Fruit fly (Drosophila melanogaster): ENCODE results near the gene CG42717.

The CG42717 gene

dm6 chr3L:16051719-16052122 is 18.7 kb upstream of the CG42717 start, which contains the start of gene Mbs:
TSS of gene Mbs (plus strand) at chr3L:16051959.
- TF ChIP-seq CG8924 (tag; optimal IDR thresholded peaks at IDR 0.05) (peak; percentile 5), MESR4 (GFP tag; optimal IDR thresholded peaks at IDR 0.05) (peak; percentile 62), CG42726 (GFP tag; IDR thresholded peaks at IDR 0.05; ENCODE audit: partially characterized antibody) (peak; percentile 54; the same call in 1 of the 2 replicates), sob (GFP tag; IDR thresholded peaks at IDR 0.05) (peak; percentile 34; the same call in 1 of the 2 replicates), Myb (GFP tag; optimal IDR thresholded peaks at IDR 0.05) (no peak), Doc3 (GFP tag; IDR thresholded peaks at IDR 0.05; ENCODE audit: partially characterized antibody) (peak; percentile 37; the same call in 2 of the 3 replicates), Nf-YC (tag; optimal IDR thresholded peaks at IDR 0.05) (peak; percentile 31), pan (optimal IDR thresholded peaks at IDR 0.05) (no peak), pan (GFP tag; optimal IDR thresholded peaks at IDR 0.05 in 1 of 2, IDR thresholded peaks at IDR 0.05 in 1 of 2) (peak in 1 of 2 experiments; percentile 28), HLH54F (GFP tag; optimal IDR thresholded peaks at IDR 0.05) (no peak), unpg (GFP tag; optimal IDR thresholded peaks at IDR 0.05) (peak; percentile 2), CG17385 (GFP tag; optimal IDR thresholded peaks at IDR 0.05) (no peak), CG8290 (GFP tag; optimal IDR thresholded peaks at IDR 0.05) (peak; percentile 20), CG8290 (tag; optimal IDR thresholded peaks at IDR 0.05) (peak; percentile 23 to 69), CG10654 (GFP tag; optimal IDR thresholded peaks at IDR 0.05) (no peak), PHDP (tag; optimal IDR thresholded peaks at IDR 0.05) (peak; percentile 7), Dll (GFP tag; IDR thresholded peaks at IDR 0.05; ENCODE audit: partially characterized antibody) (peak; percentile 10; the same call in 3 of the 4 replicates), bsh (GFP tag; optimal IDR thresholded peaks at IDR 0.05) (peak in 1 of 2 experiments; percentile 22), H15 (GFP tag; IDR thresholded peaks at IDR 0.05) (no peak), Sin3A (optimal IDR thresholded peaks at IDR 0.05) (peak; percentile 27), CG6765 (GFP tag; optimal IDR thresholded peaks at IDR 0.05) (peak; percentile 55), aop (GFP tag; IDR thresholded peaks at IDR 0.05) (no peak), yki (optimal IDR thresholded peaks at IDR 0.05) (no peak), pfk (GFP tag; optimal IDR thresholded peaks at IDR 0.05) (peak; percentile 32), lov (optimal IDR thresholded peaks at IDR 0.05) (no peak), lov (GFP tag; IDR thresholded peaks at IDR 0.05) (no peak), fd3F (GFP tag; optimal IDR thresholded peaks at IDR 0.05) (no peak), eve (GFP tag; optimal IDR thresholded peaks at IDR 0.05) (peak in 1 of 2 experiments; percentile 39), lilli (GFP tag; optimal IDR thresholded peaks at IDR 0.05) (peak; percentile 22), dmrt11E (tag; optimal IDR thresholded peaks at IDR 0.05) (no peak), CG12659 (GFP tag; optimal IDR thresholded peaks at IDR 0.05) (peak; percentile 58), CG1603 (tag; optimal IDR thresholded peaks at IDR 0.05) (peak; percentile 72), sens (GFP tag) (peak; percentile 80), ro (GFP tag; IDR thresholded peaks at IDR 0.05) (no peak), CG15269 (tag; optimal IDR thresholded peaks at IDR 0.05) (peak; percentile 10), Jarid2 (GFP tag; optimal IDR thresholded peaks at IDR 0.05) (peak; percentile 51), CG18619 (GFP tag; optimal IDR thresholded peaks at IDR 0.05) (peak; percentile 23), CTCF (GFP tag; optimal IDR thresholded peaks at IDR 0.05) (peak; percentile 96), CG7987 (GFP tag; optimal IDR thresholded peaks at IDR 0.05) (peak; percentile 46), nerfin-1 (tag; optimal IDR thresholded peaks at IDR 0.05) (no peak), pum (GFP tag; optimal IDR thresholded peaks at IDR 0.05) (no peak), Dip3 (GFP tag; optimal IDR thresholded peaks at IDR 0.05) (no peak), ato (GFP tag; IDR thresholded peaks at IDR 0.05; ENCODE audit: partially characterized antibody) (0 out of 2 replicates have a peak, but pooled peaks have one; percentile 23), luna (GFP tag; optimal IDR thresholded peaks at IDR 0.05) (no peak), gcm2 (GFP tag; optimal IDR thresholded peaks at IDR 0.05) (no peak), sima (GFP tag; optimal IDR thresholded peaks at IDR 0.05) (no peak), CG33213 (GFP tag; optimal IDR thresholded peaks at IDR 0.05) (peak; percentile 51), grn (GFP tag; optimal IDR thresholded peaks at IDR 0.05) (no peak), mirr (GFP tag; optimal IDR thresholded peaks at IDR 0.05) (peak; percentile 23), CG14667 (GFP tag; IDR thresholded peaks at IDR 0.05) (no peak), CG17612 (GFP tag; IDR thresholded peaks at IDR 0.05) (no peak), CG11398 (GFP tag; optimal IDR thresholded peaks at IDR 0.05) (no peak), CG34376 (GFP tag; optimal IDR thresholded peaks at IDR 0.05) (peak; percentile 50)

Data from whole organism, embryonic.